Worm (Caenorhabditis elegans) whole organism, L3 larva: ENCODE results near the gene C06B3.16.

Source experiments
- ZK546.5 ChIP-seq: sonication (generic microtip); optimal IDR thresholded peaks from 2 replicates; lab custom pipeline; 2017; ENCODE audit warnings: missing biosample characterization, missing genetic modification characterization
- ama-1 ChIP-seq: fragments of 150-350 bp; optimal IDR thresholded peaks from 2 replicates; lab custom pipeline; 2018
- ceh-16 ChIP-seq: sonication (generic microtip); optimal IDR thresholded peaks from 2 replicates; lab custom pipeline; 2017; ENCODE audit warnings: missing biosample characterization, missing genetic modification characterization
- ceh-28 ChIP-seq: fragments of 150-350 bp; optimal IDR thresholded peaks from 2 replicates; lab custom pipeline; 2014; ENCODE audit warnings: missing biosample characterization, missing genetic modification reagents, missing genetic modification characterization
- ceh-82 ChIP-seq: fragments of 150-350 bp; optimal IDR thresholded peaks from 2 replicates; lab custom pipeline; 2014; ENCODE audit warnings: missing biosample characterization, missing genetic modification characterization
- ceh-9 ChIP-seq: sonication (generic microtip); optimal IDR thresholded peaks from 2 replicates; lab custom pipeline; 2018; ENCODE audit warnings: missing biosample characterization, missing genetic modification characterization
- daf-12 ChIP-seq: fragments of 150-350 bp; optimal IDR thresholded peaks from 2 replicates; lab custom pipeline; 2014; ENCODE audit warnings: missing biosample characterization, missing genetic modification reagents, missing genetic modification characterization
- egl-27 ChIP-seq: sonication (generic microtip); optimal IDR thresholded peaks from 4 replicates; lab custom pipeline; 2017; ENCODE audit warnings: missing biosample characterization, missing genetic modification reagents, missing genetic modification characterization
- egl-5 ChIP-seq: fragments of 150-350 bp; optimal IDR thresholded peaks from 2 replicates; lab custom pipeline; 2017; ENCODE audit warnings: missing biosample characterization, missing genetic modification reagents, missing genetic modification characterization, inconsistent platforms
- elt-1 ChIP-seq: fragments of 150-350 bp; optimal IDR thresholded peaks from 2 replicates; lab custom pipeline; 2014; ENCODE audit warnings: missing biosample characterization, missing genetic modification characterization
- elt-2 ChIP-seq: sonication (generic microtip); optimal IDR thresholded peaks from 2 replicates; lab custom pipeline; 2016; ENCODE audit warnings: missing genetic modification reagents, mild to moderate bottlenecking, missing genetic modification characterization, missing compliant biosample characterization
- elt-3 ChIP-seq, 3 experiments: fragments of 150-350 bp in 1 of 3; sonication (generic microtip) in 2 of 3; optimal IDR thresholded peaks; 2 replicates in 2 of 3; 4 replicates in 1 of 3; lab custom pipeline; 2014 to 2017; ENCODE audit warnings: missing biosample characterization in 3 of 3, missing genetic modification characterization in 3 of 3
- eor-1 ChIP-seq, 2 experiments: fragments of 150-350 bp; optimal IDR thresholded peaks; 2 replicates each; lab custom pipeline; 2014 to 2018; ENCODE audit warnings: missing biosample characterization in 2 of 2, missing genetic modification characterization in 2 of 2
- fkh-10 ChIP-seq: sonication (generic microtip); optimal IDR thresholded peaks from 2 replicates; lab custom pipeline; 2017; ENCODE audit warnings: missing biosample characterization, missing genetic modification reagents, missing genetic modification characterization
- fos-1 ChIP-seq: fragments of 150-350 bp; optimal IDR thresholded peaks from 2 replicates; lab custom pipeline; 2014; ENCODE audit warnings: missing biosample characterization, missing genetic modification characterization
- hmg-11 ChIP-seq: sonication (generic microtip); optimal IDR thresholded peaks from 2 replicates; lab custom pipeline; 2016; ENCODE audit warnings: missing genetic modification characterization, missing compliant biosample characterization
- jun-1 ChIP-seq: fragments of 150-350 bp; optimal IDR thresholded peaks from 2 replicates; lab custom pipeline; 2014; ENCODE audit warnings: missing biosample characterization, missing genetic modification reagents, missing genetic modification characterization
- lin-15B ChIP-seq: fragments of 150-350 bp; optimal IDR thresholded peaks from 2 replicates; lab custom pipeline; 2014; ENCODE audit warnings: missing biosample characterization, missing genetic modification characterization
- lsy-12 ChIP-seq: sonication (generic microtip); optimal IDR thresholded peaks from 2 replicates; lab custom pipeline; 2016; ENCODE audit warnings: mild to moderate bottlenecking, missing genetic modification characterization, missing compliant biosample characterization
- mdl-1 ChIP-seq: fragments of 150-350 bp; optimal IDR thresholded peaks from 2 replicates; lab custom pipeline; 2014; ENCODE audit warnings: missing biosample characterization, missing genetic modification characterization
- mml-1 ChIP-seq: fragments of 150-350 bp; sonication (generic microtip); optimal IDR thresholded peaks from 3 replicates; lab custom pipeline; 2014; ENCODE audit warnings: missing biosample characterization, missing genetic modification characterization
- nhr-12 ChIP-seq: fragments of 150-350 bp; optimal IDR thresholded peaks from 2 replicates; lab custom pipeline; 2014; ENCODE audit warnings: missing biosample characterization, missing genetic modification characterization
- nhr-23 ChIP-seq: fragments of 150-350 bp; optimal IDR thresholded peaks from 2 replicates; lab custom pipeline; 2014; ENCODE audit warnings: missing biosample characterization, missing genetic modification reagents, missing genetic modification characterization
- nhr-237 ChIP-seq: fragments of 150-350 bp; optimal IDR thresholded peaks from 2 replicates; lab custom pipeline; 2014; ENCODE audit warnings: missing biosample characterization, missing genetic modification characterization
- nhr-43 ChIP-seq: sonication (generic microtip); optimal IDR thresholded peaks from 2 replicates; lab custom pipeline; 2016; ENCODE audit warnings: mild to moderate bottlenecking, missing genetic modification characterization, missing compliant biosample characterization; ENCODE audit not compliant: poor library complexity, severe bottlenecking
- nhr-67 ChIP-seq: fragments of 150-350 bp; optimal IDR thresholded peaks from 2 replicates; lab custom pipeline; 2014; ENCODE audit warnings: missing biosample characterization, missing genetic modification characterization
- pha-4 ChIP-seq: fragments of 150-350 bp; optimal IDR thresholded peaks from 2 replicates; lab custom pipeline; 2014; ENCODE audit warnings: missing biosample characterization, missing genetic modification reagents, missing genetic modification characterization
- pqm-1 ChIP-seq: fragments of 150-350 bp; optimal IDR thresholded peaks from 2 replicates; lab custom pipeline; 2017; ENCODE audit warnings: missing biosample characterization, missing genetic modification characterization, inconsistent platforms
- sea-2 ChIP-seq: fragments of 150-350 bp; sonication (generic microtip); optimal IDR thresholded peaks from 4 replicates; lab custom pipeline; 2014; ENCODE audit warnings: missing biosample characterization, missing genetic modification reagents, missing genetic modification characterization
- skn-1 ChIP-seq: fragments of 150-350 bp; optimal IDR thresholded peaks from 2 replicates; lab custom pipeline; 2014; ENCODE audit warnings: missing biosample characterization, missing genetic modification characterization
- snpc-4 ChIP-seq: fragments of 150-350 bp; optimal IDR thresholded peaks from 2 replicates; lab custom pipeline; 2014; ENCODE audit warnings: missing biosample characterization, missing genetic modification characterization
- tbx-2 ChIP-seq: sonication (generic microtip); optimal IDR thresholded peaks from 2 replicates; lab custom pipeline; 2016; ENCODE audit warnings: mild to moderate bottlenecking, missing genetic modification characterization, missing compliant biosample characterization
- unc-39 ChIP-seq: sonication (generic microtip); optimal IDR thresholded peaks from 4 replicates; lab custom pipeline; 2017; ENCODE audit warnings: missing biosample characterization, missing genetic modification characterization
- unc-62 ChIP-seq: fragments of 150-350 bp; sonication (generic microtip); optimal IDR thresholded peaks from 4 replicates; lab custom pipeline; 2014; ENCODE audit warnings: missing biosample characterization, missing genetic modification reagents, missing genetic modification characterization
- zag-1 ChIP-seq: fragments of 150-350 bp; optimal IDR thresholded peaks from 2 replicates; lab custom pipeline; 2014; ENCODE audit warnings: missing biosample characterization, missing genetic modification characterization
- ztf-4 ChIP-seq: fragments of 150-350 bp; optimal IDR thresholded peaks from 2 replicates; lab custom pipeline; 2014; ENCODE audit warnings: missing biosample characterization, missing genetic modification characterization

The C06B3.16 gene

ce11 chrV:13946385-13947019, 15.2 kb downstream of the C06B3.16 start, which contains the start of the genes srx-10 and clec-226:
Gene srx-10, minus strand, starts transcription at chrV:13946485.
Gene clec-226, plus strand, starts transcription at chrV:13946969.
- TF ChIP-seq ceh-16 (tag; lab: Kevin White, UChicago), result no peak
- TF ChIP-seq ceh-9 (tag; lab: Kevin White, UChicago), result no peak
- no peak for TF ChIP-seq sea-2 (GFP tag; lab: Kevin White, UChicago)
- TF ChIP-seq tbx-2, result no peak
- no peak for TF ChIP-seq jun-1
- TF ChIP-seq fkh-10 (GFP tag; lab: Kevin White, UChicago), result no peak
- TF ChIP-seq, all 47 proteins: peak for 0

ce11 chrV:13949010-13949409, 17.7 kb downstream of the C06B3.16 start, which contains the start of gene R10D12.6:
Gene R10D12.6, plus strand, starts transcription at chrV:13949310.
- TF ChIP-seq ztf-4 (tag; lab: Kevin White, UChicago) (no peak), pqm-1 (peak; percentile 38), elt-2 (peak; percentile 3)
- TF ChIP-seq, all 47 proteins: peak for 2

ce11 chrV:13949752-13950151, 18.4 kb downstream of the C06B3.16 start, which contains the start of gene R10D12.7:
Gene R10D12.7, plus strand, starts transcription at chrV:13950052.
- TF ChIP-seq fkh-10 (GFP tag; lab: Kevin White, UChicago), result no peak
- TF ChIP-seq elt-2, result no peak
- TF ChIP-seq ztf-4 (tag; lab: Kevin White, UChicago), result no peak
- no peak for TF ChIP-seq daf-12 (tag; lab: Kevin White, UChicago)
- TF ChIP-seq snpc-4 (tag; lab: Kevin White, UChicago), result no peak
- no peak for TF ChIP-seq eor-1 (tag; optimal IDR thresholded peaks at IDR 0.05; lab: Kevin White, UChicago)
- TF ChIP-seq elt-1 (tag; lab: Kevin White, UChicago), result no peak
- TF ChIP-seq fos-1 (tag; lab: Kevin White, UChicago), result no peak
- no peak for TF ChIP-seq mdl-1 (tag; lab: Kevin White, UChicago)
- no peak for TF ChIP-seq nhr-23 (tag; lab: Kevin White, UChicago)
- no peak for TF ChIP-seq ama-1 (lab: Kevin White, UChicago)
- no peak for TF ChIP-seq nhr-237
- no peak for TF ChIP-seq sea-2 (GFP tag; lab: Kevin White, UChicago)
- no peak for TF ChIP-seq jun-1
- no peak for TF ChIP-seq nhr-43 (tag; lab: Kevin White, UChicago)
- TF ChIP-seq ceh-16 (tag; lab: Kevin White, UChicago), result no peak
- no peak for TF ChIP-seq egl-5 (tag; lab: Kevin White, UChicago)
- TF ChIP-seq ceh-28, result no peak
- TF ChIP-seq lin-15B (tag; lab: Kevin White, UChicago), result no peak

- TF ChIP-seq pha-4 (tag; lab: Kevin White, UChicago) (peak; percentile 53), nhr-67 (tag; lab: Kevin White, UChicago) (no peak)
- TF ChIP-seq, all 47 proteins: peak for 1
These were observed 21.9 kb downstream of the C06B3.16 start, which contains the start of gene R10D12.8 for ce11 chrV:13953191-13953590. Gene R10D12.8, minus strand, starts transcription at chrV:13953291.

- TF ChIP-seq mml-1 (tag; lab: Kevin White, UChicago) (no peak), unc-39 (tag; lab: Kevin White, UChicago) (no peak), nhr-12 (tag; lab: Kevin White, UChicago) (no peak), fos-1 (tag; lab: Kevin White, UChicago) (no peak), mdl-1 (tag; lab: Kevin White, UChicago) (no peak), zag-1 (tag; lab: Kevin White, UChicago) (no peak), pha-4 (tag; lab: Kevin White, UChicago) (no peak), ceh-82 (tag; lab: Kevin White, UChicago) (no peak), lsy-12 (tag; lab: Kevin White, UChicago) (no peak), unc-62 (no peak), elt-2 (no peak), ZK546.5 (tag; lab: Kevin White, UChicago) (no peak), elt-3 (tag; optimal IDR thresholded peaks at IDR 0.05; lab: Kevin White, UChicago) (no peak), skn-1 (tag; lab: Kevin White, UChicago) (no peak), egl-27 (tag; lab: Kevin White, UChicago) (no peak), lin-15B (tag; lab: Kevin White, UChicago) (no peak), sea-2 (GFP tag; lab: Kevin White, UChicago) (no peak), hmg-11 (tag; lab: Kevin White, UChicago) (no peak), jun-1 (no peak), fkh-10 (GFP tag; lab: Kevin White, UChicago) (no peak)
These were observed 22.7 kb downstream of the C06B3.16 start, which contains the start of gene swt-6 for ce11 chrV:13954056-13954455. Gene swt-6, plus strand, starts transcription at chrV:13954356.
